Fruit fly (Drosophila melanogaster): ENCODE measurements around the gene CG8136.

Gene CG8136

DNA sequence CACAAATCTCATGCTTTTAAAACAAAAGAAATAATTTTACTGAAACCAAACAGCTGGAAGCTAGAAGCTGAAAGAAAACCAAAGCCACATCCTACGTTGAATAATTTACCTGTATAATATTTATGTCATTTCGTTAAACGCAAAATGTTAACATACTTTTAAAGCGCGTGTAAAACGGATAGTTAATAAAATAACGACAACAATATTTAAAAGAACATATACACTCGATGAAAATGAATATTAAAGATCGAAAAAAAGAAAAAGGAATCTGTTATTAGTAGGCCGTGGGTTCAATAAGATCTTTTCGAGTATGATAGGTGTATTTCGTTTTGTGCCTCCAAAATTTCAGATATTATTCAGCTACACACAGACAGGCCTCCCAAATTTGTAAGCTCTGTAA lies at the start of gene CG8136:
Gene CG8136, plus strand, starts transcription at position 301 of the 400 bp plus-strand sequence.
- TF ChIP-seq CG9948 (tag; optimal IDR thresholded peaks at IDR 0.05): no peak
- no peak for TF ChIP-seq CG17806 (tag; optimal IDR thresholded peaks at IDR 0.05)
- no peak for TF ChIP-seq CG32121 (GFP tag; IDR thresholded peaks at IDR 0.05)
- TF ChIP-seq CG13204 (GFP tag; optimal IDR thresholded peaks at IDR 0.05): no peak
- TF ChIP-seq CG8301 (tag; optimal IDR thresholded peaks at IDR 0.05): no peak
- no peak for TF ChIP-seq CG14655 (GFP tag; optimal IDR thresholded peaks at IDR 0.05)
- TF ChIP-seq rn (GFP tag; IDR thresholded peaks at IDR 0.05): no peak
- no peak for TF ChIP-seq CG34367 (tag; optimal IDR thresholded peaks at IDR 0.05)
- TF ChIP-seq fd96Ca (GFP tag; IDR thresholded peaks at IDR 0.05): no peak
- no peak for TF ChIP-seq CG8159 (tag; optimal IDR thresholded peaks at IDR 0.05)
- TF ChIP-seq CG4496 (GFP tag; IDR thresholded peaks at IDR 0.05): no peak
- TF ChIP-seq CG10348 (GFP tag; IDR thresholded peaks at IDR 0.05): no peak
- TF ChIP-seq EcR (GFP tag; optimal IDR thresholded peaks at IDR 0.05): no peak
- TF ChIP-seq D1 (tag; optimal IDR thresholded peaks at IDR 0.05): no peak
- TF ChIP-seq CG15710 (tag; optimal IDR thresholded peaks at IDR 0.05): no peak

dm6 chr3R:8673803-8674234 lies 47.4 kb upstream of the CG8136 start, which contains the start of gene mRpL19:
mRpL19 (plus strand) TSS chr3R:8674109.
- peak; percentile 27 for TF ChIP-seq CG15710 (tag; optimal IDR thresholded peaks at IDR 0.05)
- TF ChIP-seq CG17806 (tag; optimal IDR thresholded peaks at IDR 0.05): peak; percentile 31
- TF ChIP-seq CG32121 (GFP tag; IDR thresholded peaks at IDR 0.05): peak; percentile 34; the same call in 1 of the 2 replicates
- no peak for TF ChIP-seq gl (tag; optimal IDR thresholded peaks at IDR 0.05)
- peak; percentile 25 for TF ChIP-seq CG8159 (tag; optimal IDR thresholded peaks at IDR 0.05)
- peak; percentile 16 for TF ChIP-seq CG9948 (tag; optimal IDR thresholded peaks at IDR 0.05)
- TF ChIP-seq CG12605 (GFP tag; IDR thresholded peaks at IDR 0.05): no peak

DNA sequence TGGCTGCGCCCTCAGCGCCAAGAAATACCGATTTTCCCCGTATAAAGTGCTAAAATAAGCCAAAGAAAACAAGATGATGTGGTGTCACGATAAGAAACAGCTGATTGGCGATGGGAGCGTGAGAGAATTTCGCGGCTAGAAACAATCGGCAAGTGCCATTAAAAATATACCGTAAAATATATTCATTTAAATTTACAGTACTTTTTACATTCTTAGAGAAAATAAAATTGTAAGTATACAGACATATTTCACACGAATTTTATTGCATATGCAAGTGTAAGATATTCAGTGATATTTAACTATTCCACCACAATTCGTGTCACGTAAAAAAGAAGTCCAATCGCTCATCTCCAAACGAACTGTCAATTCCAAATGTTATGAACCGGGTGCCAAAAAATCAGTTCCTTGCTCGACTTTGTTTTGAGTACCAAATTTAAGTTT lies 44.6 kb upstream of the CG8136 start, which contains the start of the genes Unc50, CG11755 and CG8043:
Gene Unc50, minus strand, starts transcription at position 54 of the 441 bp plus-strand sequence.
Gene CG11755, plus strand, starts transcription at position 356 of the 441 bp plus-strand sequence.
Gene CG8043, plus strand, starts transcription at position 356 of the 441 bp plus-strand sequence.
- TF ChIP-seq CG12605 (GFP tag; IDR thresholded peaks at IDR 0.05): no peak
- peak; percentile 51 for TF ChIP-seq Ets98B (GFP tag; IDR thresholded peaks at IDR 0.05)
- peak; percentile 56 for TF ChIP-seq CG34367 (tag; optimal IDR thresholded peaks at IDR 0.05)
- TF ChIP-seq fd96Ca (GFP tag; IDR thresholded peaks at IDR 0.05): peak; percentile 73
- TF ChIP-seq D1 (tag; optimal IDR thresholded peaks at IDR 0.05): no peak
- no peak for TF ChIP-seq CG4496 (GFP tag; IDR thresholded peaks at IDR 0.05)
- 0 out of 2 replicates have a peak, but pooled peaks have one; percentile 50 for TF ChIP-seq CG32121 (GFP tag; IDR thresholded peaks at IDR 0.05)
- no peak for TF ChIP-seq CG14655 (GFP tag; optimal IDR thresholded peaks at IDR 0.05)
- TF ChIP-seq CG15710 (tag; optimal IDR thresholded peaks at IDR 0.05): peak; percentile 66
- TF ChIP-seq Pif1A (GFP tag; optimal IDR thresholded peaks at IDR 0.05): no peak
- peak; percentile 67 for TF ChIP-seq CG9948 (tag; optimal IDR thresholded peaks at IDR 0.05)
- TF ChIP-seq CG10348 (GFP tag; IDR thresholded peaks at IDR 0.05): peak; percentile 27; the same call in 1 of the 2 replicates
- peak; percentile 62 for TF ChIP-seq Pif1B (GFP tag; optimal IDR thresholded peaks at IDR 0.05)
- TF ChIP-seq CG17806 (tag; optimal IDR thresholded peaks at IDR 0.05): no peak
- TF ChIP-seq rn (GFP tag; IDR thresholded peaks at IDR 0.05): peak; percentile 34; the same call in 1 of the 2 replicates
- TF ChIP-seq CG13204 (GFP tag; optimal IDR thresholded peaks at IDR 0.05): no peak
- peak; percentile 59 for TF ChIP-seq Snoo (tag; optimal IDR thresholded peaks at IDR 0.05)
- peak; percentile 75 for TF ChIP-seq CG8159 (tag; optimal IDR thresholded peaks at IDR 0.05)
- TF ChIP-seq gl (tag; optimal IDR thresholded peaks at IDR 0.05): no peak
- TF ChIP-seq CG8301 (tag; optimal IDR thresholded peaks at IDR 0.05): no peak
- no peak for TF ChIP-seq EcR (GFP tag; optimal IDR thresholded peaks at IDR 0.05)

DNA sequence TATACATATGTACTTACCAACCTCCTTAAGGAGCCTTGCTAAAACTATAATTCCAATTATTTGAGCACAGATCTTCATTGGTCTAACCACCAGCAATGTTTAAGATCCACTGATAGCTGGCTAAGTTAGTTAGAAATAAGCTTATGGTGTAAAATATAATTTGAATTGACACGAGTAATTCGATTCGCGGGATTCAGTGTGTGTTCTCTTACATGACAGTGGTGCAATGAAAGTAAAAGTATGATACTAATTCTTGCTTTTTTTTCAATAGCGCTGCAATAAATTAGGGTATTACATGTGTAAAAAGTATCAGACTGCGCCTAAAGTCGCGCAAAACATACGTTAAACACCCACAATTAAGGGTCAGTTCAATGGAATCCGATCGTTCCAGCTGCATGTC lies 41.2 kb upstream of the CG8136 start, which contains the start of gene CG33325:
Gene CG33325, minus strand, starts transcription at position 101 of the 400 bp plus-strand sequence.
- TF ChIP-seq D1 (tag; optimal IDR thresholded peaks at IDR 0.05): no peak
- no peak for TF ChIP-seq CG14655 (GFP tag; optimal IDR thresholded peaks at IDR 0.05)
- no peak for TF ChIP-seq CG8301 (tag; optimal IDR thresholded peaks at IDR 0.05)
- no peak for TF ChIP-seq Snoo (tag; optimal IDR thresholded peaks at IDR 0.05)
- TF ChIP-seq Pif1B (GFP tag; optimal IDR thresholded peaks at IDR 0.05): no peak
- TF ChIP-seq CG9948 (tag; optimal IDR thresholded peaks at IDR 0.05): no peak
- no peak for TF ChIP-seq CG12605 (GFP tag; IDR thresholded peaks at IDR 0.05)
- no peak for TF ChIP-seq fd96Ca (GFP tag; IDR thresholded peaks at IDR 0.05)
- TF ChIP-seq CG15710 (tag; optimal IDR thresholded peaks at IDR 0.05): no peak
- no peak for TF ChIP-seq CG17806 (tag; optimal IDR thresholded peaks at IDR 0.05)
- no peak for TF ChIP-seq CG8159 (tag; optimal IDR thresholded peaks at IDR 0.05)
- TF ChIP-seq gl (tag; optimal IDR thresholded peaks at IDR 0.05): no peak
- TF ChIP-seq CG13204 (GFP tag; optimal IDR thresholded peaks at IDR 0.05): no peak
- no peak for TF ChIP-seq EcR (GFP tag; optimal IDR thresholded peaks at IDR 0.05)
- TF ChIP-seq CG34367 (tag; optimal IDR thresholded peaks at IDR 0.05): no peak
- TF ChIP-seq Pif1A (GFP tag; optimal IDR thresholded peaks at IDR 0.05): no peak
- TF ChIP-seq CG32121 (GFP tag; IDR thresholded peaks at IDR 0.05): no peak
- no peak for TF ChIP-seq CG10348 (GFP tag; IDR thresholded peaks at IDR 0.05)

- TF ChIP-seq CG15710 (tag; optimal IDR thresholded peaks at IDR 0.05) (no peak), CG13204 (GFP tag; optimal IDR thresholded peaks at IDR 0.05) (no peak), Snoo (tag; optimal IDR thresholded peaks at IDR 0.05) (no peak)
These were observed 40.6 kb upstream of the CG8136 start for dm6 chr3R:8680611-8681010.

dm6 chr3R:8683280-8683679 lies 37.9 kb upstream of the CG8136 start:
- TF ChIP-seq CG8301 (tag; optimal IDR thresholded peaks at IDR 0.05): no peak
- no peak for TF ChIP-seq CG15710 (tag; optimal IDR thresholded peaks at IDR 0.05)
- TF ChIP-seq CG32121 (GFP tag; IDR thresholded peaks at IDR 0.05): no peak
- no peak for TF ChIP-seq CG13204 (GFP tag; optimal IDR thresholded peaks at IDR 0.05)
- TF ChIP-seq Ets98B (GFP tag; IDR thresholded peaks at IDR 0.05): no peak
- TF ChIP-seq CG17806 (tag; optimal IDR thresholded peaks at IDR 0.05): no peak
- TF ChIP-seq Snoo (tag; optimal IDR thresholded peaks at IDR 0.05): no peak
- no peak for TF ChIP-seq CG34367 (tag; optimal IDR thresholded peaks at IDR 0.05)
- TF ChIP-seq gl (tag; optimal IDR thresholded peaks at IDR 0.05): no peak
- no peak for TF ChIP-seq CG12605 (GFP tag; IDR thresholded peaks at IDR 0.05)
- no peak for TF ChIP-seq Pif1A (GFP tag; optimal IDR thresholded peaks at IDR 0.05)
- no peak for TF ChIP-seq CG8159 (tag; optimal IDR thresholded peaks at IDR 0.05)
- no peak for TF ChIP-seq D1 (tag; optimal IDR thresholded peaks at IDR 0.05)
- no peak for TF ChIP-seq CG9948 (tag; optimal IDR thresholded peaks at IDR 0.05)
- TF ChIP-seq CG14655 (GFP tag; optimal IDR thresholded peaks at IDR 0.05): no peak
- TF ChIP-seq fd96Ca (GFP tag; IDR thresholded peaks at IDR 0.05): no peak
- TF ChIP-seq CG4496 (GFP tag; IDR thresholded peaks at IDR 0.05): no peak

Measured in whole organism, pupa.